Worm (Caenorhabditis elegans) whole organism, L4 larva: ENCODE results near the gene coq-3.

Experiments used
- D1046.2 ChIP-seq: fragments of 200-800 bp; sonication (Bioruptor generic); IDR thresholded peaks from 2 replicates; pipeline ENCODE4 v1.3.6; 2022; ENCODE audit warnings: missing genetic modification characterization, missing compliant biosample characterization
- T20F7.1 ChIP-seq: fragments of 200-800 bp; sonication (Bioruptor generic); optimal IDR thresholded peaks from 2 replicates; lab custom pipeline; 2018; ENCODE audit warnings: mild to moderate bottlenecking, missing genetic modification characterization, missing compliant biosample characterization
- T26A8.4 ChIP-seq: fragments of 200-800 bp; sonication (Bioruptor generic); IDR thresholded peaks from 2 replicates; pipeline ENCODE4 v1.3.6; 2022; ENCODE audit warnings: missing genetic modification characterization, missing compliant biosample characterization
- ZK546.5 ChIP-seq, 2 experiments: sonication (generic microtip); optimal IDR thresholded peaks; 2 replicates each; lab custom pipeline; 2017; ENCODE audit warnings: missing biosample characterization in 2 of 2, missing genetic modification characterization in 2 of 2
- aha-1 ChIP-seq: fragments of 150-350 bp; peaks from one replicate; lab custom pipeline; 2014; ENCODE audit warnings: missing biosample characterization, missing genetic modification characterization
- ama-1 ChIP-seq: fragments of 150-350 bp; optimal IDR thresholded peaks from 2 replicates; lab custom pipeline; 2014; ENCODE audit warnings: inconsistent platforms, mixed read lengths
- arid-1 ChIP-seq: fragments of 200-800 bp; sonication (Bioruptor generic); conservative IDR thresholded peaks from 2 replicates; pipeline ENCODE4 v1.3.6; 2022; ENCODE audit warnings: missing genetic modification reagents, missing genetic modification characterization, missing compliant biosample characterization
- ceh-20 ChIP-seq: fragments of 200-800 bp; sonication (Bioruptor generic); IDR thresholded peaks from 2 replicates; pipeline ENCODE4 v1.3.6; 2022; ENCODE audit warnings: missing genetic modification reagents, missing genetic modification characterization, missing compliant biosample characterization
- cey-2 ChIP-seq: sonication (generic microtip); optimal IDR thresholded peaks from 3 replicates; lab custom pipeline; 2017; ENCODE audit warnings: missing genetic modification characterization, mild to moderate bottlenecking, missing compliant biosample characterization, antibody characterized with exemption, borderline replicate concordance; ENCODE audit not compliant: insufficient read depth
- ctbp-1 ChIP-seq: fragments of 200-800 bp; sonication (Bioruptor generic); IDR thresholded peaks from 2 replicates; pipeline ENCODE4 v1.3.6; 2022; ENCODE audit warnings: missing genetic modification reagents, missing genetic modification characterization, missing compliant biosample characterization
- daf-8 ChIP-seq: fragments of 200-800 bp; sonication (Bioruptor generic); IDR thresholded peaks from 2 replicates; pipeline ENCODE4 v1.3.6; 2022; ENCODE audit warnings: missing genetic modification characterization, missing compliant biosample characterization
- dmd-6 ChIP-seq: fragments of 200-800 bp; sonication (Bioruptor generic); IDR thresholded peaks from 2 replicates; pipeline ENCODE4 v1.3.6; 2022; ENCODE audit warnings: missing genetic modification reagents, missing genetic modification characterization, missing compliant biosample characterization
- duxl-1 ChIP-seq: sonication (generic microtip); optimal IDR thresholded peaks from 2 replicates; lab custom pipeline; 2016; ENCODE audit warnings: mild to moderate bottlenecking, missing genetic modification characterization, moderate library complexity, missing compliant biosample characterization; ENCODE audit not compliant: poor library complexity
- fkh-10 ChIP-seq: fragments of 150-350 bp; optimal IDR thresholded peaks from 2 replicates; lab custom pipeline; 2014; ENCODE audit warnings: missing biosample characterization, missing genetic modification reagents, missing genetic modification characterization
- fos-1 ChIP-seq: fragments of 150-350 bp; optimal IDR thresholded peaks from 2 replicates; lab custom pipeline; 2014; ENCODE audit warnings: missing biosample characterization, missing genetic modification characterization
- lim-7 ChIP-seq: fragments of 200-800 bp; sonication (Bioruptor generic); IDR thresholded peaks from 2 replicates; pipeline ENCODE4 v1.3.6; 2022; ENCODE audit warnings: missing genetic modification characterization, missing compliant biosample characterization
- lin-1 ChIP-seq: fragments of 200-800 bp; sonication (Bioruptor generic); IDR thresholded peaks from 2 replicates; pipeline ENCODE4 v1.3.6; 2022; ENCODE audit warnings: missing genetic modification reagents, missing genetic modification characterization, missing compliant biosample characterization
- lin-13 ChIP-seq: fragments of 150-350 bp; optimal IDR thresholded peaks from 2 replicates; lab custom pipeline; 2014; ENCODE audit warnings: missing biosample characterization, missing genetic modification reagents, missing genetic modification characterization
- lin-29 ChIP-seq: fragments of 200-800 bp; sonication (Bioruptor generic); IDR thresholded peaks from 2 replicates; pipeline ENCODE4 v1.3.6; 2022; ENCODE audit warnings: missing genetic modification reagents, missing genetic modification characterization, missing compliant biosample characterization
- lin-39 ChIP-seq: fragments of 150-350 bp; optimal IDR thresholded peaks from 2 replicates; lab custom pipeline; 2014; ENCODE audit warnings: missing biosample characterization, missing genetic modification reagents, missing genetic modification characterization
- lsy-2 ChIP-seq, 2 experiments: fragments of 150-350 bp in 1 of 2; sonication (generic microtip) in 1 of 2; optimal IDR thresholded peaks; 2 replicates each; lab custom pipeline; 2014 to 2017; ENCODE audit warnings: missing biosample characterization in 2 of 2, missing genetic modification characterization in 2 of 2
- madf-5 ChIP-seq, 2 experiments: fragments of 200-800 bp; sonication (Bioruptor generic); IDR thresholded peaks; 2 replicates each; pipeline ENCODE4 v1.3.6; 2022; ENCODE audit warnings: missing compliant biosample characterization in 2 of 2, missing genetic modification characterization in 2 of 2
- mdl-1 ChIP-seq, 2 experiments: fragments of 150-350 bp in 1 of 2; sonication (generic microtip) in 1 of 2; optimal IDR thresholded peaks; 2 replicates each; lab custom pipeline; 2014 to 2017; ENCODE audit warnings: missing biosample characterization in 2 of 2, missing genetic modification characterization in 2 of 2
- mep-1 ChIP-seq: fragments of 150-350 bp; sonication (generic microtip); optimal IDR thresholded peaks from 3 replicates; lab custom pipeline; 2014; ENCODE audit warnings: missing biosample characterization, missing genetic modification characterization
- mxl-2 ChIP-seq: fragments of 200-800 bp; sonication (Bioruptor generic); conservative IDR thresholded peaks from 2 replicates; pipeline ENCODE4 v1.3.6; 2022; ENCODE audit warnings: missing genetic modification reagents, missing genetic modification characterization, missing compliant biosample characterization
- nhr-11 ChIP-seq: fragments of 150-350 bp; optimal IDR thresholded peaks from 2 replicates; lab custom pipeline; 2014; ENCODE audit warnings: missing biosample characterization, missing genetic modification characterization
- nhr-6 ChIP-seq: fragments of 150-350 bp; optimal IDR thresholded peaks from 2 replicates; lab custom pipeline; 2014; ENCODE audit warnings: missing biosample characterization, missing genetic modification characterization
- nhr-76 ChIP-seq: fragments of 150-350 bp; optimal IDR thresholded peaks from 2 replicates; lab custom pipeline; 2014; ENCODE audit warnings: missing biosample characterization, missing genetic modification characterization
- nhr-77 ChIP-seq: fragments of 150-350 bp; optimal IDR thresholded peaks from 2 replicates; lab custom pipeline; 2014; ENCODE audit warnings: missing biosample characterization, missing genetic modification characterization
- pqm-1 ChIP-seq: sonication (generic microtip); optimal IDR thresholded peaks from 2 replicates; lab custom pipeline; 2017; ENCODE audit warnings: missing biosample characterization, missing genetic modification characterization
- sdz-12 ChIP-seq: fragments of 200-800 bp; sonication (Bioruptor generic); optimal IDR thresholded peaks from 2 replicates; lab custom pipeline; 2018; ENCODE audit warnings: mild to moderate bottlenecking, missing genetic modification characterization, missing compliant biosample characterization
- snpc-4 ChIP-seq: fragments of 150-350 bp; optimal IDR thresholded peaks from 2 replicates; lab custom pipeline; 2014; ENCODE audit warnings: missing biosample characterization, missing genetic modification characterization
- spr-3 ChIP-seq: fragments of 200-800 bp; sonication (Bioruptor generic); optimal IDR thresholded peaks from 2 replicates; lab custom pipeline; 2018; ENCODE audit warnings: mild to moderate bottlenecking, missing genetic modification characterization, missing compliant biosample characterization
- tra-1 ChIP-seq: fragments of 200-800 bp; sonication (Bioruptor generic); IDR thresholded peaks from 2 replicates; pipeline ENCODE4 v1.3.6; 2022; ENCODE audit warnings: missing genetic modification reagents, missing genetic modification characterization, missing compliant biosample characterization
- vab-7 ChIP-seq: fragments of 200-800 bp; sonication (Bioruptor generic); IDR thresholded peaks from 2 replicates; pipeline ENCODE4 v1.3.6; 2022; ENCODE audit warnings: missing genetic modification reagents, missing genetic modification characterization, missing compliant biosample characterization
- zfp-3 ChIP-seq: fragments of 200-800 bp; sonication (Bioruptor generic); conservative IDR thresholded peaks from 2 replicates; pipeline ENCODE4 v1.3.6; 2022; ENCODE audit warnings: missing genetic modification reagents, missing genetic modification characterization, missing compliant biosample characterization
- zip-11 ChIP-seq: fragments of 200-800 bp; sonication (Bioruptor generic); IDR thresholded peaks from 2 replicates; pipeline ENCODE4 v1.3.6; 2022; ENCODE audit warnings: missing genetic modification characterization, missing compliant biosample characterization
- ztf-7 ChIP-seq: fragments of 150-350 bp; optimal IDR thresholded peaks from 2 replicates; lab custom pipeline; 2014; ENCODE audit warnings: missing biosample characterization, missing genetic modification characterization

Gene coq-3

DNA sequence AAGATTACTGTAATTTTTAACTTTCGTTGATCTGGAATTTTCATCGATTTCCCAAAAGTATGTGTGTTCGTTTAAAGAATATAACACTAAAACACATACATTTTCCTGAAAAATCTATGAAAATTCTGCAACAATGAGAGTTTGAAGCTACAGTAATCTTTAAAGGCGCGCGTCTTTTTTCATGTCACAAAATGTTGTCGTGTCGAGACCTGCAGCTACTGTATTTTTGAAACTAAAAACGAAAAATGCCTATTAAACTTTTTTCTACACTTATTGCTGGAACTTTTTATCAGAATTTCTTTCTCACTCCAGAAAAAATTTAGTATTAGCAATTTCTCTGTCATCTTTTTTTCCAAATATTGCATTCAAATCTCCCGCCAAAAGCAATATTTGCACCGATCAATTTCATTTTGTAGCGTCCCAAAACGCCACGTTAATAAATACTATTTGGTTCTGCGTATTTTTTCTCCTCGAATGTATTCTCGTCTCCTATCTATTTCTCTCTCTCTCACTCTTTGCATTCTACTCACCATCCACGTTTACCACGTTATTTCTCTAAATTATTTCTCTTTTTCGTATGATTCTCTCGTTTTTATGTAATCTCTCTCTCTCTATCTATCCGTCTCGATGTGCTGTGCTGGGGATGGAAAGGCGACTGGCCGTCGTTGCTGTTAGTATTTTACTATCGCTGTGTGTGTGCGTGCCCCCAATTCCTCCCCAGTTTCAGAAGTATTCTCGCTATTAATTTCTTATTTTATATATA, 9.6 kb downstream of the coq-3 start, which contains the start of gene melo-1 (continued):
- TF ChIP-seq zip-11 (GFP tag; lab: Robert Waterston, UW), result no peak
- TF ChIP-seq nhr-76 (tag; lab: Kevin White, UChicago), result no peak
- TF ChIP-seq snpc-4 (tag; lab: Kevin White, UChicago), result no peak
- TF ChIP-seq cey-2 (tag; lab: Kevin White, UChicago), result no peak
- no peak for TF ChIP-seq T20F7.1 (GFP tag; lab: Kevin White, UChicago)
- peak; percentile 47 for TF ChIP-seq mep-1
- peak in 1 of 2 experiments; percentile 60 for TF ChIP-seq lsy-2 (tag; optimal IDR thresholded peaks at IDR 0.05; lab: Kevin White, UChicago)
- TF ChIP-seq mxl-2 (GFP tag; lab: Robert Waterston, UW), result no peak
- TF ChIP-seq ctbp-1 (GFP tag; lab: Robert Waterston, UW), result no peak
- no peak for TF ChIP-seq madf-5 (GFP tag; IDR thresholded peaks at IDR 0.05; lab: Robert Waterston, UW)
- TF ChIP-seq fos-1 (tag; lab: Kevin White, UChicago), result no peak
- no peak for TF ChIP-seq arid-1 (GFP tag; lab: Robert Waterston, UW)
- peak; percentile 18 for TF ChIP-seq aha-1
- TF ChIP-seq D1046.2 (GFP tag; lab: Robert Waterston, UW), result no peak
- no peak for TF ChIP-seq ZK546.5 (tag; optimal IDR thresholded peaks at IDR 0.05; lab: Kevin White, UChicago)
- no peak for TF ChIP-seq lim-7 (GFP tag; lab: Robert Waterston, UW)
- no peak for TF ChIP-seq lin-13 (GFP tag; lab: Kevin White, UChicago)
- TF ChIP-seq T26A8.4 (GFP tag; lab: Robert Waterston, UW), result 0 out of 2 replicates have a peak, but pooled peaks have one; percentile 12
- no peak for TF ChIP-seq vab-7 (GFP tag; lab: Robert Waterston, UW)
- TF ChIP-seq fkh-10, result no peak
- TF ChIP-seq spr-3, result no peak
- no peak for TF ChIP-seq sdz-12 (GFP tag; lab: Kevin White, UChicago)
- TF ChIP-seq tra-1, result no peak
- no peak for TF ChIP-seq lin-29
- TF ChIP-seq pqm-1 (tag; lab: Kevin White, UChicago), result peak; percentile 18
- no peak for TF ChIP-seq duxl-1
- TF ChIP-seq nhr-11 (tag; lab: Kevin White, UChicago), result no peak
- TF ChIP-seq ama-1 (lab: Kevin White, UChicago), result peak; percentile 13
- peak; percentile 26 for TF ChIP-seq nhr-6 (tag; lab: Kevin White, UChicago)
- TF ChIP-seq mdl-1 (tag; optimal IDR thresholded peaks at IDR 0.05; lab: Kevin White, UChicago), result no peak
- TF ChIP-seq ceh-20 (GFP tag; lab: Robert Waterston, UW), result no peak
- peak; percentile 23 for TF ChIP-seq ztf-7

- TF ChIP-seq aha-1 (peak; percentile 93), lin-39 (tag; lab: Kevin White, UChicago) (no peak), snpc-4 (tag; lab: Kevin White, UChicago) (no peak)
Measured at ce11 chrIV:14784481-14784880, 11.6 kb downstream of the coq-3 start, which contains the start of gene nlp-56. Gene nlp-56, minus strand, starts transcription at chrIV:14784737.

ce11 chrIV:14782211-14782610, 13.9 kb downstream of the coq-3 start, which contains the start of gene Y57G11C.1130:
Gene Y57G11C.1130, plus strand, starts transcription at chrIV:14782511.
- TF ChIP-seq ztf-7 (no peak), zfp-3 (no peak), lin-29 (no peak), nhr-6 (tag; lab: Kevin White, UChicago) (no peak), daf-8 (no peak), dmd-6 (no peak), lin-1 (no peak), aha-1 (no peak), nhr-77 (tag; lab: Kevin White, UChicago) (no peak)
